Fruit fly (Drosophila melanogaster) whole organism, prepupa: ENCODE data around the gene PpV.

Experiments used
- Blimp-1 ChIP-seq: fragments of 200-800 bp; sonication (Bioruptor generic); optimal IDR thresholded peaks from 3 replicates; lab custom pipeline; 2017; ENCODE audit warnings: missing biosample characterization, missing genetic modification characterization, mild to moderate bottlenecking, moderate library complexity, missing genetic modification reagents
- CG10669 ChIP-seq: fragments of 200-800 bp; sonication (Bioruptor generic); optimal IDR thresholded peaks from 3 replicates; lab custom pipeline; 2018; ENCODE audit warnings: missing biosample characterization, mild to moderate bottlenecking, missing genetic modification characterization, moderate library complexity
- CG11294 ChIP-seq: fragments of 200-800 bp; sonication (Bioruptor generic); IDR thresholded peaks from 2 replicates; pipeline ENCODE4 v1.3.6; 2022; ENCODE audit warnings: missing biosample characterization, missing genetic modification characterization
- CG11902 ChIP-seq: fragments of 200-800 bp; sonication (Bioruptor generic); optimal IDR thresholded peaks from 3 replicates; lab custom pipeline; 2016; ENCODE audit warnings: missing biosample characterization, missing genetic modification characterization
- CG1621 ChIP-seq: fragments of 200-800 bp; sonication (Bioruptor generic); optimal IDR thresholded peaks from 3 replicates; lab custom pipeline; 2018; ENCODE audit warnings: missing biosample characterization, mild to moderate bottlenecking, missing genetic modification characterization
- CG16779 ChIP-seq: fragments of 200-800 bp; sonication (Bioruptor generic); optimal IDR thresholded peaks from 3 replicates; lab custom pipeline; 2017; ENCODE audit warnings: missing biosample characterization, mild to moderate bottlenecking, missing genetic modification characterization
- CG3032 ChIP-seq: fragments of 200-800 bp; optimal IDR thresholded peaks from 2 replicates; lab custom pipeline; 2019; ENCODE audit warnings: missing biosample characterization, mild to moderate bottlenecking, missing genetic modification characterization, moderate library complexity
- CG31627 ChIP-seq: fragments of 200-800 bp; sonication (Bioruptor generic); optimal IDR thresholded peaks from 3 replicates; lab custom pipeline; 2016; ENCODE audit warnings: missing biosample characterization, missing genetic modification characterization
- CG34406 ChIP-seq: fragments of 200-800 bp; sonication (Bioruptor generic); optimal IDR thresholded peaks from 3 replicates; lab custom pipeline; 2016; ENCODE audit warnings: missing biosample characterization, missing genetic modification characterization
- CG4318 ChIP-seq: fragments of 200-800 bp; sonication (Bioruptor generic); optimal IDR thresholded peaks from 3 replicates; lab custom pipeline; 2017; ENCODE audit warnings: missing biosample characterization, mild to moderate bottlenecking, missing genetic modification characterization
- CG6792 ChIP-seq: fragments of 200-800 bp; sonication (Bioruptor generic); optimal IDR thresholded peaks from 3 replicates; lab custom pipeline; 2016; ENCODE audit warnings: missing biosample characterization, missing genetic modification characterization
- CG6808 ChIP-seq: fragments of 200-800 bp; sonication (Bioruptor generic); optimal IDR thresholded peaks from 3 replicates; lab custom pipeline; 2017; ENCODE audit warnings: missing biosample characterization, missing genetic modification characterization, mild to moderate bottlenecking, moderate library complexity, missing genetic modification reagents
- CG7368 ChIP-seq: fragments of 200-800 bp; sonication (Bioruptor generic); optimal IDR thresholded peaks from 3 replicates; lab custom pipeline; 2016; ENCODE audit warnings: missing biosample characterization, missing genetic modification characterization
- CG8632 ChIP-seq: fragments of 200-800 bp; sonication (Bioruptor generic); optimal IDR thresholded peaks from 3 replicates; lab custom pipeline; 2016; ENCODE audit warnings: missing biosample characterization, missing genetic modification characterization
- CG9139 ChIP-seq: fragments of 200-800 bp; sonication (Bioruptor generic); optimal IDR thresholded peaks from 3 replicates; lab custom pipeline; 2017; ENCODE audit warnings: missing biosample characterization, mild to moderate bottlenecking, missing genetic modification characterization
- Eip75B ChIP-seq: fragments of 200-800 bp; sonication (Bioruptor generic); optimal IDR thresholded peaks from 3 replicates; lab custom pipeline; 2016; ENCODE audit warnings: missing biosample characterization, missing genetic modification characterization
- Eip78C ChIP-seq: fragments of 200-800 bp; sonication (Bioruptor generic); peaks from one replicate; lab custom pipeline; 2016; ENCODE audit warnings: missing biosample characterization, missing genetic modification characterization
- Eip93F ChIP-seq: fragments of 200-800 bp; sonication (Bioruptor generic); optimal IDR thresholded peaks from 2 replicates; lab custom pipeline; 2016; ENCODE audit warnings: missing biosample characterization, mild to moderate bottlenecking, missing genetic modification characterization
- Hr39 ChIP-seq: fragments of 200-800 bp; sonication (Bioruptor generic); optimal IDR thresholded peaks from 2 replicates; lab custom pipeline; 2016; ENCODE audit warnings: missing biosample characterization, missing genetic modification characterization
- Hr4 ChIP-seq: fragments of 200-800 bp; sonication (Bioruptor generic); optimal IDR thresholded peaks from 3 replicates; lab custom pipeline; 2016; ENCODE audit warnings: missing biosample characterization, missing genetic modification characterization
- OdsH ChIP-seq: fragments of 200-800 bp; sonication (Bioruptor generic); optimal IDR thresholded peaks from 3 replicates; lab custom pipeline; 2016; ENCODE audit warnings: missing biosample characterization, missing genetic modification characterization
- Sox14 ChIP-seq: fragments of 200-800 bp; sonication (Bioruptor generic); optimal IDR thresholded peaks from 3 replicates; lab custom pipeline; 2016; ENCODE audit warnings: missing biosample characterization, missing genetic modification characterization
- achi ChIP-seq: fragments of 200-800 bp; sonication (Bioruptor generic); optimal IDR thresholded peaks from 3 replicates; lab custom pipeline; 2016; ENCODE audit warnings: missing biosample characterization, missing genetic modification characterization
- acj6 ChIP-seq: fragments of 200-800 bp; sonication (Bioruptor generic); optimal IDR thresholded peaks from 3 replicates; lab custom pipeline; 2016; ENCODE audit warnings: missing biosample characterization, missing genetic modification characterization
- dsx ChIP-seq: fragments of 200-800 bp; optimal IDR thresholded peaks from 3 replicates; lab custom pipeline; 2019; ENCODE audit warnings: missing biosample characterization, mild to moderate bottlenecking, missing genetic modification characterization, moderate library complexity; ENCODE audit not compliant: poor library complexity, severe bottlenecking
- eg ChIP-seq: fragments of 200-800 bp; sonication (Bioruptor generic); IDR thresholded peaks from 3 replicates; pipeline ENCODE4 v1.3.6; 2022; ENCODE audit warnings: missing biosample characterization, missing genetic modification characterization
- esn ChIP-seq: fragments of 200-800 bp; sonication (Bioruptor generic); optimal IDR thresholded peaks from 2 replicates; lab custom pipeline; 2016; ENCODE audit warnings: missing biosample characterization, mild to moderate bottlenecking, missing genetic modification characterization, moderate library complexity
- fd59A ChIP-seq: fragments of 200-800 bp; sonication (Bioruptor generic); optimal IDR thresholded peaks from 2 replicates; lab custom pipeline; 2017; ENCODE audit warnings: missing biosample characterization, mild to moderate bottlenecking, missing genetic modification characterization, missing genetic modification reagents
- fd85E ChIP-seq: fragments of 200-800 bp; sonication (Bioruptor generic); optimal IDR thresholded peaks from 3 replicates; lab custom pipeline; 2016; ENCODE audit warnings: missing biosample characterization, missing genetic modification characterization
- fkh ChIP-seq: fragments of 200-800 bp; sonication (Bioruptor generic); optimal IDR thresholded peaks from 3 replicates; lab custom pipeline; 2017; ENCODE audit warnings: missing biosample characterization, mild to moderate bottlenecking, missing genetic modification characterization, moderate library complexity
- lz ChIP-seq: fragments of 200-800 bp; sonication (Bioruptor generic); optimal IDR thresholded peaks from 3 replicates; lab custom pipeline; 2016; ENCODE audit warnings: missing biosample characterization, missing genetic modification characterization
- spab ChIP-seq: fragments of 200-800 bp; sonication (Bioruptor generic); optimal IDR thresholded peaks from 2 replicates; lab custom pipeline; 2017; ENCODE audit warnings: missing biosample characterization, mild to moderate bottlenecking, missing genetic modification characterization, missing genetic modification reagents
- svp ChIP-seq: fragments of 200-800 bp; sonication (Bioruptor generic); peaks from one replicate; lab custom pipeline; 2016; ENCODE audit warnings: missing biosample characterization, missing genetic modification characterization
- vri ChIP-seq: fragments of 200-800 bp; sonication (Bioruptor generic); optimal IDR thresholded peaks from 3 replicates; lab custom pipeline; 2016; ENCODE audit warnings: missing biosample characterization, mild to moderate bottlenecking, missing genetic modification characterization

Gene PpV

dm6 chrX:6338738-6339614, 33.7 kb downstream of the PpV start (continued):
- peak; percentile 54 for TF ChIP-seq OdsH (GFP tag; lab: Kevin White, UChicago)
- TF ChIP-seq CG6792 (GFP tag; lab: Kevin White, UChicago) = peak; percentile 48
- TF ChIP-seq CG1621 (tag; lab: Kevin White, UChicago) = peak; percentile 37
- TF ChIP-seq Blimp-1 = no peak
- peak; percentile 76 for TF ChIP-seq esn (GFP tag; lab: Kevin White, UChicago)
- TF ChIP-seq CG31627 (GFP tag; lab: Kevin White, UChicago) = peak; percentile 64
- TF ChIP-seq spab (GFP tag; lab: Kevin White, UChicago) = peak; percentile 35
- peak; percentile 55 for TF ChIP-seq CG34406 (GFP tag; lab: Kevin White, UChicago)
- peak; percentile 63 for TF ChIP-seq Hr4 (GFP tag; lab: Kevin White, UChicago)
- TF ChIP-seq CG3032 = peak; percentile 65
- TF ChIP-seq acj6 (GFP tag; lab: Kevin White, UChicago) = peak; percentile 55
- TF ChIP-seq Sox14 (GFP tag; lab: Kevin White, UChicago) = peak; percentile 79
- TF ChIP-seq CG10669 (GFP tag; lab: Kevin White, UChicago) = peak; percentile 63
- peak; percentile 36 for TF ChIP-seq CG4318 (GFP tag; lab: Kevin White, UChicago)
- TF ChIP-seq vri (GFP tag; lab: Kevin White, UChicago) = peak; percentile 9
- no peak for TF ChIP-seq Eip93F (GFP tag; lab: Kevin White, UChicago)
- TF ChIP-seq CG9139 (GFP tag; lab: Kevin White, UChicago) = no peak
- TF ChIP-seq CG11902 (GFP tag; lab: Kevin White, UChicago) = no peak
- TF ChIP-seq CG8632 (GFP tag; lab: Kevin White, UChicago) = peak; percentile 55
- peak; percentile 96 for TF ChIP-seq svp (GFP tag; lab: Kevin White, UChicago)
- TF ChIP-seq CG16779 (tag; lab: Kevin White, UChicago) = peak; percentile 34

dm6 chrX:6337702-6338101, 35.0 kb downstream of the PpV start, which contains the start of gene CG3842:
CG3842 (plus strand) TSS chrX:6337762.
- TF ChIP-seq CG6808 (GFP tag; lab: Kevin White, UChicago) (no peak), svp (GFP tag; lab: Kevin White, UChicago) (peak; percentile 75), vri (GFP tag; lab: Kevin White, UChicago) (peak; percentile 16), Hr39 (GFP tag; lab: Kevin White, UChicago) (no peak)

DNA sequence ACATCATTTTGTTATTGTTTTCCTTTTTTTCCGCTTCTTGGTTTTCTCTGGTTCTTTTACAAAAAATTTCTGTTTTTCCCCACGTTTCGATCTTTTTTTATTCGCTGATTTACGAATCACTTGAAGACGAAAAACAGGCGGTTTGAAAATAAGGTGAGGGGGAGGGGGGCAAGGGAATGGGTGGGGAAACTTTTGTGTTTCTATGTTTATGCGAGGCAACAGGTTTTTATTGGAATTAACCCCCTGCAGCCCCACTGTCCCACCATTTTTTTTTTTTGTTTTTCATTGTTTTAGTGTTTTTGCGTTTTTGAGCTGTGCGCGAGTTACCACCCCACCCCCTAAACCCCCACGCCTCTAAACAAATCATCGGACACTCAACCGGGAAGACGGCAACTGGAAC, 37.8 kb downstream of the PpV start:
- TF ChIP-seq fd59A (GFP tag; lab: Kevin White, UChicago) (no peak), acj6 (GFP tag; lab: Kevin White, UChicago) (no peak), CG7368 (GFP tag; lab: Kevin White, UChicago) (no peak), svp (GFP tag; lab: Kevin White, UChicago) (no peak), Eip75B (GFP tag; lab: Kevin White, UChicago) (no peak), lz (GFP tag; lab: Kevin White, UChicago) (no peak), dsx (no peak), spab (GFP tag; lab: Kevin White, UChicago) (no peak), CG1621 (tag; lab: Kevin White, UChicago) (no peak), vri (GFP tag; lab: Kevin White, UChicago) (no peak), fd85E (GFP tag; lab: Kevin White, UChicago) (no peak), Eip78C (GFP tag; lab: Kevin White, UChicago) (no peak), eg (GFP tag; lab: Robert Waterston, UW) (no peak), achi (GFP tag; lab: Kevin White, UChicago) (no peak), CG11294 (GFP tag; lab: Robert Waterston, UW) (no peak), fkh (no peak)
